Fruit fly (Drosophila melanogaster) whole organism, pupa: ENCODE measurements around the gene CG33060.

Experiments
- CG12605 ChIP-seq: fragments of 200-800 bp; sonication (Bioruptor generic); IDR thresholded peaks from 2 replicates; pipeline ENCODE4 v1.3.6; 2022; ENCODE audit warnings: missing biosample characterization, missing genetic modification characterization
- CG13204 ChIP-seq: fragments of 200-800 bp; sonication (Bioruptor generic); optimal IDR thresholded peaks from 2 replicates; lab custom pipeline; 2018; ENCODE audit warnings: missing biosample characterization, mild to moderate bottlenecking, missing genetic modification characterization, moderate library complexity
- CG32121 ChIP-seq: fragments of 200-800 bp; sonication (Bioruptor generic); IDR thresholded peaks from 2 replicates; pipeline ENCODE4 v1.3.6; 2022; ENCODE audit warnings: missing biosample characterization, missing genetic modification characterization
- CG4496 ChIP-seq: fragments of 200-800 bp; sonication (Bioruptor generic); IDR thresholded peaks from 3 replicates; pipeline ENCODE4 v1.3.6; 2022; ENCODE audit warnings: missing biosample characterization, missing genetic modification characterization
- CG8159 ChIP-seq: fragments of 200-800 bp; sonication (Bioruptor generic); optimal IDR thresholded peaks from 3 replicates; lab custom pipeline; 2018; ENCODE audit warnings: missing biosample characterization, mild to moderate bottlenecking, missing genetic modification characterization, moderate library complexity
- CG8301 ChIP-seq: fragments of 200-800 bp; sonication (Bioruptor generic); optimal IDR thresholded peaks from 2 replicates; lab custom pipeline; 2018; ENCODE audit warnings: missing biosample characterization, mild to moderate bottlenecking, missing genetic modification characterization
- CG9948 ChIP-seq: fragments of 200-800 bp; sonication (Bioruptor generic); optimal IDR thresholded peaks from 2 replicates; lab custom pipeline; 2018; ENCODE audit warnings: missing biosample characterization, mild to moderate bottlenecking, missing genetic modification characterization, moderate library complexity
- D1 ChIP-seq: fragments of 200-800 bp; sonication (Bioruptor generic); optimal IDR thresholded peaks from 2 replicates; lab custom pipeline; 2018; ENCODE audit warnings: missing biosample characterization, mild to moderate bottlenecking, missing genetic modification characterization, moderate library complexity
- EcR ChIP-seq: fragments of 200-800 bp; sonication (Bioruptor generic); optimal IDR thresholded peaks from 3 replicates; lab custom pipeline; 2019; ENCODE audit warnings: missing biosample characterization, missing genetic modification characterization, mild to moderate bottlenecking, moderate library complexity, missing genetic modification reagents
- Ets98B ChIP-seq: fragments of 200-800 bp; sonication (Bioruptor generic); IDR thresholded peaks from 2 replicates; pipeline ENCODE4 v1.3.6; 2022; ENCODE audit warnings: missing biosample characterization, missing genetic modification characterization
- Pif1B ChIP-seq: fragments of 200-800 bp; sonication (Bioruptor generic); optimal IDR thresholded peaks from 3 replicates; lab custom pipeline; 2016; ENCODE audit warnings: missing biosample characterization, missing genetic modification characterization
- Snoo ChIP-seq: fragments of 200-800 bp; sonication (Bioruptor generic); optimal IDR thresholded peaks from 3 replicates; lab custom pipeline; 2017; ENCODE audit warnings: missing biosample characterization, mild to moderate bottlenecking, missing genetic modification characterization, inconsistent platforms
- fd96Ca ChIP-seq: fragments of 200-800 bp; sonication (Bioruptor generic); IDR thresholded peaks from 3 replicates; pipeline ENCODE4 v1.3.6; 2022; ENCODE audit warnings: missing biosample characterization, missing genetic modification characterization

dm6 chr3L:16337739-16338138, 6.9 kb downstream of the CG33060 start:
- TF ChIP-seq D1 (no peak), CG13204 (GFP tag; lab: Kevin White, UChicago) (no peak), Snoo (tag; lab: Kevin White, UChicago) (no peak), CG8159 (no peak), fd96Ca (GFP tag; lab: Robert Waterston, UW) (no peak), CG12605 (GFP tag; lab: Robert Waterston, UW) (no peak), CG32121 (no peak), CG8301 (tag; lab: Kevin White, UChicago) (no peak), CG9948 (no peak), Ets98B (GFP tag; lab: Robert Waterston, UW) (no peak), Pif1B (no peak), EcR (no peak), CG4496 (no peak)
